Fruit fly (Drosophila melanogaster): ENCODE data around the gene Flad2.

Flad2 gene

DNA sequence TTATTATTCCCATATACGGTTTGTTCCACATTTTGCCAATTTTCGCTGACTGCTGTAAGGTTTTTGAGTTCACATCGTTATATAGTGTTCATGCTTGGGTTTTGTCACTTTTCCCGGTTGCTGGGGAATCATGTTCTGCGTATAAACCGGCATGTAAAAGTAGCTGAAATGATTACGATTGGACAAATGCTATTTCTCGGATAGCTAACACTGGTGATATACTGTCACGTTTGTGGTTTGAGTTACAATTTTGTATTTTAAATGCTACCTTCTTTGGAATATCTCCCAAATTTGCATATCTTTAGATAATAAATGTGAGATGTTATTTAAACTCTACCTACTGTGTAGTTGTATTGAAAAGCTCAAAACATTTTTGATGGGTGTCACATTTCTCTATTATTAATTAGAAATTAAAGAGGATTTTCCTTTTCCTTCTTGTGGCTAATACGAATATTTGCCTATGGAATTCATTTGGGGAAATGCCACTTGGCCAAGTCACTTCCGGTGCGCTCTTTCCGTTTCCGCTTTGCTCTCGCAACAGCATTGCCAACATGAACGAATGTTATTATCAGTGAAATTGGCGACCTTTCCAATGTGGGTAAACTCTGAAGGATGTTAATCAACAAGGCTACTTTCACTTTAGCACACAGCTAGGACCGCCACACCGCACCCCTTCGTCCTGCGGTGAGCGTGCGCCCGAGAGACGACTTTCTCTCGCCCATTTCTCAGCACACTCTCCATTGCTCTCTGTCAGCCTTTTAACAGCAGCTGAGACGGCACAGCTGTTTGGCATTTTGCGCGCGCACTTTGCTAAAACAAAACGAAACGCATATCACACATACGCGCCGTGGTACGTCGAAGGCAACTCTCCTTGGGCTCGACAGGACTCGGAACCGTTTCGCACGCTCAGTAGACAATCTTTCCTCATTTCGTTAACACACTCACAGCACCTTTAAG, 2.5 kb downstream of the Flad2 start, which contains the start of the genes CG16956, CG42784 and CG43850 (continued):
- TF ChIP-seq H15 (GFP tag; IDR thresholded peaks at IDR 0.05) = no peak
- TF ChIP-seq NK7.1 (GFP tag; optimal IDR thresholded peaks at IDR 0.05) = no peak
- TF ChIP-seq ro (GFP tag; IDR thresholded peaks at IDR 0.05) = no peak
- TF ChIP-seq CG11696 (GFP tag; IDR thresholded peaks at IDR 0.05) = 0 out of 2 replicates have a peak, but pooled peaks have one; percentile 20
- TF ChIP-seq vfl (GFP tag; optimal IDR thresholded peaks at IDR 0.05) = no peak
- 0 out of 3 replicates have a peak, but pooled peaks have one; percentile 29 for TF ChIP-seq CG34224 (GFP tag; IDR thresholded peaks at IDR 0.05; ENCODE audit: partially characterized antibody)
- no peak for TF ChIP-seq CG15696 (tag; optimal IDR thresholded peaks at IDR 0.05)
- no peak for TF ChIP-seq pb (GFP tag; optimal IDR thresholded peaks at IDR 0.05)
- TF ChIP-seq CG3065 (GFP tag; optimal IDR thresholded peaks at IDR 0.05) = no peak
- no peak for TF ChIP-seq hth (optimal IDR thresholded peaks at IDR 0.05)
- peak; percentile 51 for TF ChIP-seq dmrt99B (tag; optimal IDR thresholded peaks at IDR 0.05)
- no peak for TF ChIP-seq shn (GFP tag; optimal IDR thresholded peaks at IDR 0.05)
- TF ChIP-seq Scr (GFP tag; IDR thresholded peaks at IDR 0.05; ENCODE audit: partially characterized antibody) = no peak
- no peak for TF ChIP-seq btn (GFP tag; optimal IDR thresholded peaks at IDR 0.05)
- TF ChIP-seq chn (GFP tag; optimal IDR thresholded peaks at IDR 0.05) = no peak
- TF ChIP-seq CG15011 (GFP tag; optimal IDR thresholded peaks at IDR 0.05) = peak; percentile 68
- peak; percentile 13 for TF ChIP-seq CG18011 (GFP tag; optimal IDR thresholded peaks at IDR 0.05)
- no peak for TF ChIP-seq CG34422 (GFP tag; IDR thresholded peaks at IDR 0.05)
- TF ChIP-seq ash1 (GFP tag; optimal IDR thresholded peaks at IDR 0.05) = peak; percentile 24
- TF ChIP-seq yki (optimal IDR thresholded peaks at IDR 0.05) = no peak
- TF ChIP-seq CG15073 (GFP tag; optimal IDR thresholded peaks at IDR 0.05) = no peak
- TF ChIP-seq exex (tag; optimal IDR thresholded peaks at IDR 0.05) = peak; percentile 48
- no peak for TF ChIP-seq emc (GFP tag; optimal IDR thresholded peaks at IDR 0.05)
- TF ChIP-seq twi (tag; optimal IDR thresholded peaks at IDR 0.05) = no peak
- TF ChIP-seq CG2712 (tag; optimal IDR thresholded peaks at IDR 0.05) = no peak
- peak; percentile 59 for TF ChIP-seq onecut (GFP tag; IDR thresholded peaks at IDR 0.05)
- peak; percentile 89 for TF ChIP-seq CG3281 (GFP tag; optimal IDR thresholded peaks at IDR 0.05)
- no peak for TF ChIP-seq danr (GFP tag; IDR thresholded peaks at IDR 0.05)
- no peak for TF ChIP-seq CG8290 (GFP tag; optimal IDR thresholded peaks at IDR 0.05)
- TF ChIP-seq CG8290 (tag; optimal IDR thresholded peaks at IDR 0.05) = peak in 1 of 2 experiments; percentile 87
- TF ChIP-seq CG8924 (tag; optimal IDR thresholded peaks at IDR 0.05) = no peak
- TF ChIP-seq nom (GFP tag; optimal IDR thresholded peaks at IDR 0.05) = no peak
- no peak for TF ChIP-seq zen (tag; optimal IDR thresholded peaks at IDR 0.05)
- no peak for TF ChIP-seq B-H1 (GFP tag; IDR thresholded peaks at IDR 0.05)
- no peak for TF ChIP-seq repo (GFP tag; optimal IDR thresholded peaks at IDR 0.05)
- peak; percentile 69 for TF ChIP-seq CG1233 (GFP tag; optimal IDR thresholded peaks at IDR 0.05)
- no peak for TF ChIP-seq CG6254 (GFP tag; optimal IDR thresholded peaks at IDR 0.05)
- no peak for TF ChIP-seq Abd-B (GFP tag; optimal IDR thresholded peaks at IDR 0.05)
- no peak for TF ChIP-seq crc (GFP tag; optimal IDR thresholded peaks at IDR 0.05)
- TF ChIP-seq Chrac-16 (GFP tag; optimal IDR thresholded peaks at IDR 0.05) = no peak
- TF ChIP-seq CG7786 (GFP tag; optimal IDR thresholded peaks at IDR 0.05) = no peak
- peak; percentile 96 for TF ChIP-seq CG34376 (GFP tag; optimal IDR thresholded peaks at IDR 0.05)
- no peak for TF ChIP-seq CG2120 (GFP tag; optimal IDR thresholded peaks at IDR 0.05)
- no peak for TF ChIP-seq Six4 (GFP tag; optimal IDR thresholded peaks at IDR 0.05)
- no peak for TF ChIP-seq C15 (GFP tag; IDR thresholded peaks at IDR 0.05)
- TF ChIP-seq Fer3 (tag; optimal IDR thresholded peaks at IDR 0.05) = peak; percentile 75
- no peak for TF ChIP-seq br (optimal IDR thresholded peaks at IDR 0.05)
- peak; percentile 94 for TF ChIP-seq Hmr (GFP tag; optimal IDR thresholded peaks at IDR 0.05)
- TF ChIP-seq CG17612 (GFP tag; IDR thresholded peaks at IDR 0.05) = no peak
- no peak for TF ChIP-seq eyg (GFP tag; optimal IDR thresholded peaks at IDR 0.05)
- no peak; the same call in 1 of the 2 replicates for TF ChIP-seq CG11247 (GFP tag; IDR thresholded peaks at IDR 0.05)

Data from whole organism, embryonic.